Worm (Caenorhabditis elegans) whole organism, midembryonic: Measurements from ENCODE around the gene srh-297.
A peak's percentile ranks its signal among the peaks of the same experiment; 100 is the strongest.

Experiments used
- T22C8.4 ChIP-seq: fragments of 200-800 bp; sonication (Bioruptor generic); IDR thresholded peaks from 2 replicates; pipeline ENCODE4 v1.3.6; 2022; ENCODE audit warnings: missing genetic modification characterization, missing compliant biosample characterization
- cog-1 ChIP-seq: sonication (generic microtip); optimal IDR thresholded peaks from 2 replicates; lab custom pipeline; 2016; ENCODE audit warnings: missing genetic modification characterization, missing compliant biosample characterization
- flt-1 ChIP-seq: fragments of 200-800 bp; sonication (Bioruptor generic); IDR thresholded peaks from 2 replicates; pipeline ENCODE4 v1.3.6; 2022; ENCODE audit warnings: missing genetic modification characterization, missing compliant biosample characterization
- klf-2 ChIP-seq: fragments of 200-800 bp; sonication (Bioruptor generic); conservative IDR thresholded peaks from 2 replicates; pipeline ENCODE4 v1.3.6; 2022; ENCODE audit warnings: missing genetic modification reagents, missing genetic modification characterization, missing compliant biosample characterization
- med-1 ChIP-seq: sonication (generic microtip); optimal IDR thresholded peaks from 2 replicates; lab custom pipeline; 2017; ENCODE audit warnings: missing genetic modification characterization, mild to moderate bottlenecking, missing compliant biosample characterization, antibody characterized with exemption, missing genetic modification reagents; ENCODE audit not compliant: insufficient read depth
- ref-1 ChIP-seq: fragments of 200-800 bp; sonication (Bioruptor generic); conservative IDR thresholded peaks from 2 replicates; pipeline ENCODE4 v1.3.6; 2022; ENCODE audit warnings: missing genetic modification reagents, missing genetic modification characterization, missing compliant biosample characterization
- tab-1 ChIP-seq: fragments of 200-800 bp; sonication (Bioruptor generic); IDR thresholded peaks from 2 replicates; pipeline ENCODE4 v1.3.6; 2022; ENCODE audit warnings: missing genetic modification characterization, missing compliant biosample characterization
- ztf-23 ChIP-seq: fragments of 200-800 bp; sonication (Bioruptor generic); IDR thresholded peaks from 2 replicates; pipeline ENCODE4 v1.3.6; 2022; ENCODE audit warnings: missing genetic modification reagents, missing genetic modification characterization, missing compliant biosample characterization
- ztf-29 ChIP-seq: fragments of 200-800 bp; sonication (Bioruptor generic); IDR thresholded peaks from 2 replicates; pipeline ENCODE4 v1.3.6; 2022; ENCODE audit warnings: missing genetic modification reagents, missing genetic modification characterization, missing compliant biosample characterization

The srh-297 gene

ce11 chrII:3251782-3252181 lies 21.5 kb upstream of the srh-297 start:
- TF ChIP-seq T22C8.4 (GFP tag; lab: Robert Waterston, UW): no peak
- no peak for TF ChIP-seq flt-1 (GFP tag; lab: Robert Waterston, UW)
- TF ChIP-seq ztf-29 (GFP tag; lab: Robert Waterston, UW): no peak
- TF ChIP-seq tab-1 (GFP tag; lab: Robert Waterston, UW): no peak
- TF ChIP-seq ref-1: no peak
- no peak for TF ChIP-seq cog-1 (tag; lab: Kevin White, UChicago)
- TF ChIP-seq klf-2 (GFP tag; lab: Robert Waterston, UW): no peak
- TF ChIP-seq ztf-23 (GFP tag; lab: Robert Waterston, UW): no peak
- TF ChIP-seq med-1: no peak

ce11 chrII:3250195-3250594 lies 19.9 kb upstream of the srh-297 start:
- TF ChIP-seq T22C8.4 (GFP tag; lab: Robert Waterston, UW) (no peak), ztf-29 (GFP tag; lab: Robert Waterston, UW) (no peak), ztf-23 (GFP tag; lab: Robert Waterston, UW) (no peak), flt-1 (GFP tag; lab: Robert Waterston, UW) (no peak), tab-1 (GFP tag; lab: Robert Waterston, UW) (no peak), med-1 (no peak), cog-1 (tag; lab: Kevin White, UChicago) (no peak), ref-1 (no peak), klf-2 (GFP tag; lab: Robert Waterston, UW) (no peak)

- TF ChIP-seq T22C8.4 (GFP tag; lab: Robert Waterston, UW): no peak
- no peak for TF ChIP-seq ztf-23 (GFP tag; lab: Robert Waterston, UW)
- TF ChIP-seq ref-1: no peak
- TF ChIP-seq tab-1 (GFP tag; lab: Robert Waterston, UW): no peak
- TF ChIP-seq ztf-29 (GFP tag; lab: Robert Waterston, UW): no peak
- TF ChIP-seq klf-2 (GFP tag; lab: Robert Waterston, UW): no peak
- no peak for TF ChIP-seq cog-1 (tag; lab: Kevin White, UChicago)
- TF ChIP-seq flt-1 (GFP tag; lab: Robert Waterston, UW): no peak
- no peak for TF ChIP-seq med-1
Observed at ce11 chrII:3249406-3249805, 19.1 kb upstream of the srh-297 start, which contains the start of gene clec-124. Gene clec-124 (plus strand): TSS chrII:3249706.

ce11 chrII:3248043-3248718 lies 17.9 kb upstream of the srh-297 start, which contains the start of the genes fbxc-50 and C17F4.2:
Gene fbxc-50 (minus strand): TSS chrII:3248123.
Gene C17F4.2 (plus strand): TSS chrII:3248668.
- TF ChIP-seq T22C8.4 (GFP tag; lab: Robert Waterston, UW): 0 out of 2 replicates have a peak, but pooled peaks have one; percentile 36
- TF ChIP-seq ztf-29 (GFP tag; lab: Robert Waterston, UW): no peak

ce11 chrII:3247556-3247955 lies 17.2 kb upstream of the srh-297 start:
- no peak for TF ChIP-seq T22C8.4 (GFP tag; lab: Robert Waterston, UW)
- TF ChIP-seq med-1: no peak
- TF ChIP-seq flt-1 (GFP tag; lab: Robert Waterston, UW): no peak
- TF ChIP-seq ztf-29 (GFP tag; lab: Robert Waterston, UW): no peak
- TF ChIP-seq ztf-23 (GFP tag; lab: Robert Waterston, UW): no peak
- TF ChIP-seq cog-1 (tag; lab: Kevin White, UChicago): no peak
- TF ChIP-seq klf-2 (GFP tag; lab: Robert Waterston, UW): no peak
- no peak for TF ChIP-seq tab-1 (GFP tag; lab: Robert Waterston, UW)

- TF ChIP-seq cog-1 (tag; lab: Kevin White, UChicago) (no peak), tab-1 (GFP tag; lab: Robert Waterston, UW) (no peak), klf-2 (GFP tag; lab: Robert Waterston, UW) (no peak), med-1 (no peak), T22C8.4 (GFP tag; lab: Robert Waterston, UW) (no peak), ref-1 (no peak), ztf-23 (GFP tag; lab: Robert Waterston, UW) (no peak), flt-1 (GFP tag; lab: Robert Waterston, UW) (no peak), ztf-29 (GFP tag; lab: Robert Waterston, UW) (no peak)
Observed at ce11 chrII:3245836-3246235, 15.5 kb upstream of the srh-297 start, which contains the start of gene C17F4.7. Gene C17F4.7 (minus strand): TSS chrII:3246015.

- no peak for TF ChIP-seq ztf-29 (GFP tag; lab: Robert Waterston, UW)
- no peak for TF ChIP-seq cog-1 (tag; lab: Kevin White, UChicago)
- TF ChIP-seq ref-1: no peak
- no peak for TF ChIP-seq med-1
- TF ChIP-seq T22C8.4 (GFP tag; lab: Robert Waterston, UW): no peak
- no peak for TF ChIP-seq tab-1 (GFP tag; lab: Robert Waterston, UW)
- no peak for TF ChIP-seq flt-1 (GFP tag; lab: Robert Waterston, UW)
- TF ChIP-seq ztf-23 (GFP tag; lab: Robert Waterston, UW): no peak
- no peak for TF ChIP-seq klf-2 (GFP tag; lab: Robert Waterston, UW)
Observed at ce11 chrII:3244758-3245157, 14.4 kb upstream of the srh-297 start.

- no peak for TF ChIP-seq ztf-23 (GFP tag; lab: Robert Waterston, UW)
- TF ChIP-seq ztf-29 (GFP tag; lab: Robert Waterston, UW): no peak
- no peak for TF ChIP-seq flt-1 (GFP tag; lab: Robert Waterston, UW)
- TF ChIP-seq T22C8.4 (GFP tag; lab: Robert Waterston, UW): no peak
- TF ChIP-seq ref-1: no peak
- no peak for TF ChIP-seq klf-2 (GFP tag; lab: Robert Waterston, UW)
- TF ChIP-seq med-1: no peak
Observed at ce11 chrII:3244070-3244469, 13.7 kb upstream of the srh-297 start, which contains the start of gene C17F4.12. Gene C17F4.12 (minus strand): TSS chrII:3244170.

ce11 chrII:3241842-3242241 lies 11.5 kb upstream of the srh-297 start:
- TF ChIP-seq flt-1 (GFP tag; lab: Robert Waterston, UW) (no peak), ztf-29 (GFP tag; lab: Robert Waterston, UW) (no peak), cog-1 (tag; lab: Kevin White, UChicago) (no peak), T22C8.4 (GFP tag; lab: Robert Waterston, UW) (no peak), tab-1 (GFP tag; lab: Robert Waterston, UW) (no peak), klf-2 (GFP tag; lab: Robert Waterston, UW) (no peak), med-1 (no peak)
